Worm (Caenorhabditis elegans): ENCODE data around the gene sqt-3.

Gene sqt-3

ce11 chrV:12354193-12354830 is 1.8 kb downstream of the sqt-3 start:
- TF ChIP-seq F22D6.2 (tag; optimal IDR thresholded peaks at IDR 0.05) (no peak), tbp1 (GFP tag; optimal IDR thresholded peaks at IDR 0.05) (no peak), B0035.1 (tag; optimal IDR thresholded peaks at IDR 0.05) (no peak), xnd-1 (tag; optimal IDR thresholded peaks at IDR 0.05) (no peak), madf-3 (GFP tag; IDR thresholded peaks at IDR 0.05) (no peak), rec-8 (tag; optimal IDR thresholded peaks at IDR 0.05) (no peak), ceh-91 (GFP tag; IDR thresholded peaks at IDR 0.05) (no peak)

ce11 chrV:12357632-12358031 is 5.1 kb downstream of the sqt-3 start:
- TF ChIP-seq nhr-120 (GFP tag; IDR thresholded peaks at IDR 0.05) = no peak
- no peak for TF ChIP-seq ama-1 (optimal IDR thresholded peaks at IDR 0.05)
- no peak for TF ChIP-seq ama-1 (GFP tag; optimal IDR thresholded peaks at IDR 0.05)
- TF ChIP-seq B0261.1 (tag; optimal IDR thresholded peaks at IDR 0.05) = no peak
- TF ChIP-seq aptf-2 (GFP tag; conservative IDR thresholded peaks at IDR 0.05) = no peak
- TF ChIP-seq snpc-3.4 (tag; optimal IDR thresholded peaks at IDR 0.05) = no peak
- TF ChIP-seq die-1 (tag; optimal IDR thresholded peaks at IDR 0.05) = no peak
- no peak for TF ChIP-seq C06A6.2 (GFP tag; conservative IDR thresholded peaks at IDR 0.05)
- TF ChIP-seq egl-18 (GFP tag; IDR thresholded peaks at IDR 0.05) = no peak
- no peak for TF ChIP-seq him-1 (tag; optimal IDR thresholded peaks at IDR 0.05)
- TF ChIP-seq ekl-4 (GFP tag; IDR thresholded peaks at IDR 0.05) = no peak

- TF ChIP-seq B0035.1 (tag; optimal IDR thresholded peaks at IDR 0.05) = no peak
- TF ChIP-seq die-1 (tag; optimal IDR thresholded peaks at IDR 0.05) = no peak
- TF ChIP-seq madf-6 (GFP tag; IDR thresholded peaks at IDR 0.05) = no peak
- TF ChIP-seq D2030.7 (GFP tag; IDR thresholded peaks at IDR 0.05) = no peak
- TF ChIP-seq K11D2.4 (GFP tag; IDR thresholded peaks at IDR 0.05) = no peak
These were observed 5.8 kb downstream of the sqt-3 start, which contains the start of gene F23H12.5 for ce11 chrV:12358347-12358746. F23H12.5 (plus strand) TSS chrV:12358647.

- TF ChIP-seq repo-1 (tag; optimal IDR thresholded peaks at IDR 0.05) (no peak), ceh-27 (GFP tag; optimal IDR thresholded peaks at IDR 0.05) (no peak), fkh-3 (tag; optimal IDR thresholded peaks at IDR 0.05) (no peak), him-1 (tag; optimal IDR thresholded peaks at IDR 0.05) (no peak), snpc-4 (GFP tag; optimal IDR thresholded peaks at IDR 0.05) (no peak), snpc-4 (tag; optimal IDR thresholded peaks at IDR 0.05) (no peak), mes-4 (tag; optimal IDR thresholded peaks at IDR 0.05) (no peak), lin-35 (GFP tag; optimal IDR thresholded peaks at IDR 0.05) (no peak), unc-130 (GFP tag; optimal IDR thresholded peaks at IDR 0.05) (no peak), ekl-4 (GFP tag; IDR thresholded peaks at IDR 0.05) (no peak), chd-7 (tag; optimal IDR thresholded peaks at IDR 0.05) (no peak)
These were observed 9.1 kb downstream of the sqt-3 start, which contains the start of gene fipr-1 for ce11 chrV:12361644-12362043. fipr-1 (minus strand) TSS chrV:12361744.

- TF ChIP-seq lin-35 (GFP tag; optimal IDR thresholded peaks at IDR 0.05) (no peak), F39B2.1 (GFP tag; IDR thresholded peaks at IDR 0.05) (no peak), hsf-1 (GFP tag; IDR thresholded peaks at IDR 0.05) (no peak), B0261.1 (tag; optimal IDR thresholded peaks at IDR 0.05) (no peak), nhr-27 (tag; optimal IDR thresholded peaks at IDR 0.05) (no peak), xnd-1 (tag; optimal IDR thresholded peaks at IDR 0.05) (no peak), rec-8 (tag; optimal IDR thresholded peaks at IDR 0.05) (no peak), ztf-18 (tag; optimal IDR thresholded peaks at IDR 0.05) (no peak), F33H1.4 (GFP tag; IDR thresholded peaks at IDR 0.05) (no peak)
These were observed 12.6 kb downstream of the sqt-3 start, which contains the start of gene fipr-2 for ce11 chrV:12365104-12365503. fipr-2 (plus strand) TSS chrV:12365348.
